Worm (Caenorhabditis elegans): Measurements from ENCODE around the gene C48B4.10.

Gene C48B4.10

DNA sequence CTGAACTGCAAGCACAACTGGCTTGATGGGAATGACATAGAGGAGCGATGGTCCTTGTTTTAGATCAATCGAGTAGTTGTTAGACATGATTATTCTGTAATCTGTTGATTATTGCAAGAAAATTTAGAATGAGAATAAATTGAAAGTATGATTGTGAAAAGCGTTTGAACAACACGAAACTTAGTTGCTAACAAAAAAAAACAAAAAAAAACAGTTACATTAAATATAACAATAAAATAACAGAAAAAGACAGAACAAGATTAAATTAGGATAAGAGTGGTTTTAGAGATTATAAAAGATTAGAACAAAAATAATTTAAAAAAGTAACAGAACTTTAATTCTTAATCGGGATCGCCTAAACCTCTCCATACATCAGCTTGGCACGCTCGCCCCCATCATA is 1.1 kb downstream of the C48B4.10 start, which contains the start of gene C48B4.9:
Gene C48B4.9, minus strand, starts transcription at position 101 of the 400 bp plus-strand sequence.
- TF ChIP-seq mdl-1 (tag; optimal IDR thresholded peaks at IDR 0.05) (no peak), nhr-77 (tag; optimal IDR thresholded peaks at IDR 0.05) (no peak), nhr-28 (tag; optimal IDR thresholded peaks at IDR 0.05) (no peak), tbx-2 (tag; optimal IDR thresholded peaks at IDR 0.05) (no peak), lsy-12 (tag; optimal IDR thresholded peaks at IDR 0.05) (no peak), nhr-11 (tag; optimal IDR thresholded peaks at IDR 0.05) (no peak), ama-1 (optimal IDR thresholded peaks at IDR 0.05) (no peak), fkh-2 (tag; optimal IDR thresholded peaks at IDR 0.05) (no peak), pha-4 (tag; optimal IDR thresholded peaks at IDR 0.05) (no peak), mml-1 (tag; optimal IDR thresholded peaks at IDR 0.05) (no peak), nhr-25 (tag; optimal IDR thresholded peaks at IDR 0.05) (no peak), snpc-4 (tag; optimal IDR thresholded peaks at IDR 0.05) (no peak), ZK546.5 (tag; optimal IDR thresholded peaks at IDR 0.05) (no peak), nhr-12 (tag; optimal IDR thresholded peaks at IDR 0.05) (no peak), ztf-11 (tag; optimal IDR thresholded peaks at IDR 0.05) (no peak), egl-5 (tag; optimal IDR thresholded peaks at IDR 0.05) (no peak), aly-2 (tag; optimal IDR thresholded peaks at IDR 0.05) (no peak)

DNA sequence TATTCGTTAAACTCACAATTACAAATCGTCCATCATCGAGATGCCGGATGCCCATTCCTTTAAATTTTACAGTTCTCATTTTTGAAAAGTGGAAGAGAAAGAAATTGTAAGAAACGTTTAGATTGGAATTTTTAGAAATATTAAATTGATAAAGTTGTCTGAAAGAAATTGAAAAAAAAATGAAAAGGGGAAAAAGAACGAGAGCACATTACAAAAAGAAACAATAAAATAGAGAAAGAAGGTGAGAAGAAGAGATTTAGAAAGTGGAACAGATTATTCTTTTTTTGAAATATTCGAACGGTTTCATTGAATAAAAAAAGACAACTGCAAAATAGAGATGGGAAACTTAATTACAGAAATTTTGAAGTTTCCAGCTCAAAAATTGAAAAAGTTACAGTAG is 3.2 kb downstream of the C48B4.10 start, which contains the start of gene C48B4.8:
Gene C48B4.8, minus strand, starts transcription at position 101 of the 400 bp plus-strand sequence.
- TF ChIP-seq nfya-1 (tag; optimal IDR thresholded peaks at IDR 0.05; ENCODE audit: insufficient read depth) (no peak), tbx-2 (tag; optimal IDR thresholded peaks at IDR 0.05) (no peak), daf-12 (tag; optimal IDR thresholded peaks at IDR 0.05) (no peak), nhr-76 (tag; optimal IDR thresholded peaks at IDR 0.05) (no peak)

DNA sequence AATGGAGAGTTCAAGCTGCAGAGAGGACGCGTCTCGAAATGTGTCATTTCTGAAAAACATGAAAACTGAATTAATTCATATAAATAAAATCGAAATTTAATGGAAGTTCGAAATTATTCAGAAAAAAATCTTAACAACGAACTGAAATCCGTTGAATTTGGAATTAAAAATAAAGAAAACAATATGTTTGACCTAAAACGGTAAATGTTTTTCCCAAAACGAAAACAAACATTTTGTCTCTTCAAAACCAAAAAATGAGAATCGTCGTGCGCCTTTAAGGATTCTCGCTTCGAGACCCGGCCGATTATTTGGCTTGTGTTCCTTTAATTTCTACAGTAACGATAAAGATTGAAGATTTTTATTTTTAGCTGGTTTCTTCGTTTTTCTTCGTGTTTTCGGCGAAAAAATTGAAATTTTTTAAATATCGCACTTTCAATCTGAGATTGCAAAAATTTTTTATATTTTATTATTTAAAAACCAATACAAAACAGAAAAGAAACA is 4.9 kb downstream of the C48B4.10 start, which contains the start of gene C48B4.7:
Gene C48B4.7, minus strand, starts transcription at position 51 of the 501 bp plus-strand sequence.
- TF ChIP-seq nhr-28 (tag; optimal IDR thresholded peaks at IDR 0.05) (no peak), aly-2 (tag; optimal IDR thresholded peaks at IDR 0.05) (no peak), fkh-10 (GFP tag; optimal IDR thresholded peaks at IDR 0.05) (no peak), nhr-76 (tag; optimal IDR thresholded peaks at IDR 0.05) (no peak), ceh-9 (tag; optimal IDR thresholded peaks at IDR 0.05) (no peak), lin-39 (tag; optimal IDR thresholded peaks at IDR 0.05) (no peak), ztf-4 (tag; optimal IDR thresholded peaks at IDR 0.05) (no peak), jun-1 (tag; optimal IDR thresholded peaks at IDR 0.05) (no peak), snpc-4 (tag; optimal IDR thresholded peaks at IDR 0.05) (no peak), nfya-1 (tag; optimal IDR thresholded peaks at IDR 0.05; ENCODE audit: insufficient read depth) (no peak), fkh-2 (tag; optimal IDR thresholded peaks at IDR 0.05) (no peak), nhr-23 (tag; optimal IDR thresholded peaks at IDR 0.05) (no peak), zag-1 (tag; optimal IDR thresholded peaks at IDR 0.05) (no peak), ceh-16 (tag; optimal IDR thresholded peaks at IDR 0.05) (no peak), ceh-82 (tag; optimal IDR thresholded peaks at IDR 0.05) (no peak), ZK546.5 (tag; optimal IDR thresholded peaks at IDR 0.05) (no peak), eor-1 (tag; optimal IDR thresholded peaks at IDR 0.05) (no peak), nhr-67 (tag; optimal IDR thresholded peaks at IDR 0.05) (no peak), pha-4 (tag; optimal IDR thresholded peaks at IDR 0.05) (no peak), lsy-12 (tag; optimal IDR thresholded peaks at IDR 0.05) (no peak)

DNA sequence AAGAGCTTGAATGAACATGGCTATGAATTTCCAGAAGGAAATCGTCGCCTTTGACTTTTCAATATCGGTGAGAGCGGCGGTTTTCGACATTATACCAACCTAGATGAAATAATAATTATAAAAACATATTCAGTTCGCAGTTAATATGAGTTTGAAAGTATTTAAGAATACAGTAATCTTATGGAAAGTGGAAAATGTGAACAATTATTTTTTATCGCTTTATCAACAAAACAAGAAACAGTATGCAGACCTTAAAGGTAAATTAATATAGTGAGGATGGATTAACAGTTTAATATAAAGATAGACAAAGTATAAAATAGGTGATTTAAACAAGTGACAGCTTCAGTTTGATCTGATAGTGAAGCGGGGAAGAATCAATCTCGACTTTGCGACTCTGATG is 5.8 kb downstream of the C48B4.10 start, which contains the start of gene C48B4.6:
Gene C48B4.6, minus strand, starts transcription at position 101 of the 400 bp plus-strand sequence.
- TF ChIP-seq pha-4 (tag; optimal IDR thresholded peaks at IDR 0.05) (no peak), nhr-67 (tag; optimal IDR thresholded peaks at IDR 0.05) (no peak), hmg-11 (tag; optimal IDR thresholded peaks at IDR 0.05) (no peak), ZK546.5 (tag; optimal IDR thresholded peaks at IDR 0.05) (no peak), ceh-9 (tag; optimal IDR thresholded peaks at IDR 0.05) (no peak), eor-1 (tag; optimal IDR thresholded peaks at IDR 0.05) (no peak)

DNA sequence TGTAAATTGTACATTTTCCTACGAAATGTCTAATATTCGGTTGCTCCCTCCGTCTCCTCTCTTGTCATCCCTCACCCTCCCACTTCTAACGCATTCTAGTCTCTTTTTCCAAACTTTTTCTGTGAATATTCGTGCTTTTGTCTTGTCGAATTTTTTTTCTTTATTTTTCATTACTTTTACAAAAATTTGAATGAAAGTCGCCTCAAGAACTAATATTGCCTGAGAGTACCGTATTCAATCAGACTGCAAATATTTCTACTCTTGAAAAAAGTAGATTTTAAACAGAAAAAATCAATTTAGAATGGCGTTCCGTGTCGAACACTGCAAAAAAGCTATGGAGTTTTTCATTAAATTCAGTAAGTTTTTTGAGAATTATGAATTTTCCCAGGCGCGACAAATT is 8.0 kb downstream of the C48B4.10 start, which contains the start of gene ZK1098.11:
Gene ZK1098.11, plus strand, starts transcription at position 301 of the 400 bp plus-strand sequence.
- TF ChIP-seq egl-5 (tag; optimal IDR thresholded peaks at IDR 0.05): no peak
- TF ChIP-seq aly-2 (tag; optimal IDR thresholded peaks at IDR 0.05): no peak

All from whole organism, L3 larva.